Fruit fly (Drosophila melanogaster): ENCODE data around the gene PyK.

The PyK gene

DNA sequence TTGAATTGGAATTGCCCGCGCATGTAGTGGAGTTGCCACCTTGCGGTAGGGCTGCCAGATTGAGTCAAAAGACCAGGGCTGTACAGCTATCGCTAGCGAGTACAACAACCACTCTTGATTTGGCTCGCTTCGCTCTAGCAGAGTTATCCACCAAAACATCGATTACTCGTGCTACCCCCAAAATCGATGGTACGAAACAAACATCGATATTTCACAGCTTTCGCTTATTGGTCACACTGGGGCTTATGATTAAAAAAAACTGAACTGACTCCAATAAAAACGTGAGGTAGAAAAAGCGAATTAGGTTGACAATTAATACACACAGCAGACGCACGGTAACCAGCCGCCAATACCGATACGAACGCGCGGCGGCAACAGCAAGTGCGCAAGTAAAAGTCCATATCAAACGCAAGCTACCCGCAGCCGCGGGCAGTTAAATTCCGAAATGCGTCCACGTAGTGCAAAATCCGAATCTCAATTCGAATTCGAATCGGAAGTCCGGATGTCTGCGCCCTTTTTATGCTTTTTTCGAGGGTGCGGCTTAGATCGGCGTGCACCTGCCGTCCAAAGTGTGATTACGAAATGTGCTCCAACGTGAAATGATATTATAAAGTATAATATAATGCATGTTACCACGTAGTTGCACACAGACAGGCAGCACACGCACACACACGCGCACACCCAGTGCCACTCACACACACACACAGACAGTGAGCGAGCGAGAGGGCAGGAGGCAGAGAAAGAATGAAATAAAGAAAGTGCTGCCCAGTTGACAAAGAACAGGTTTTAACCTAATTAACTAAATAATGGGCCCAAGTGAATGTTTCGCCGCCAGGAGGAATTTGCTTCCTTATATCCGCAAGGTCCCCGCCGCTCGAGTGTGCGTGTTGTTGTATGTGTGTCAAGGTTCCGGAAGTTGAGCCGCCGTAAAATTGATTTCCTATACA lies 10.6 kb upstream of the PyK start, which contains the start of gene Sar1 (continued):
- TF ChIP-seq CG3838 (GFP tag; optimal IDR thresholded peaks at IDR 0.05), result no peak
- TF ChIP-seq Hand (GFP tag; optimal IDR thresholded peaks at IDR 0.05), result no peak
- no peak for TF ChIP-seq Fer3 (tag; optimal IDR thresholded peaks at IDR 0.05)
- TF ChIP-seq Ptx1 (GFP tag; IDR thresholded peaks at IDR 0.05), result no peak
- peak; percentile 73 for TF ChIP-seq CG10267 (tag; optimal IDR thresholded peaks at IDR 0.05)
- TF ChIP-seq psq (GFP tag; optimal IDR thresholded peaks at IDR 0.05), result no peak
- TF ChIP-seq CG8924 (tag; optimal IDR thresholded peaks at IDR 0.05), result peak; percentile 22
- no peak for TF ChIP-seq CG15479 (GFP tag; optimal IDR thresholded peaks at IDR 0.05)
- peak; percentile 33 for TF ChIP-seq Antp (GFP tag; optimal IDR thresholded peaks at IDR 0.05)
- TF ChIP-seq Med (GFP tag), result peak; percentile 90
- TF ChIP-seq Sry-β (GFP tag; optimal IDR thresholded peaks at IDR 0.05), result no peak
- no peak for TF ChIP-seq fd3F (GFP tag; optimal IDR thresholded peaks at IDR 0.05)
- TF ChIP-seq CG4854 (GFP tag; optimal IDR thresholded peaks at IDR 0.05), result no peak
- TF ChIP-seq grn (GFP tag; optimal IDR thresholded peaks at IDR 0.05), result peak; percentile 6
- TF ChIP-seq CG18619 (GFP tag; optimal IDR thresholded peaks at IDR 0.05), result no peak
- peak; percentile 58 for TF ChIP-seq B-H2 (GFP tag; optimal IDR thresholded peaks at IDR 0.05)
- peak; percentile 94 for TF ChIP-seq stwl (tag; optimal IDR thresholded peaks at IDR 0.05)
- TF ChIP-seq HmgD (GFP tag; optimal IDR thresholded peaks at IDR 0.05), result peak; percentile 88
- TF ChIP-seq Max (GFP tag; optimal IDR thresholded peaks at IDR 0.05), result no peak
- TF ChIP-seq HHEX (GFP tag; optimal IDR thresholded peaks at IDR 0.05), result no peak
- 0 out of 2 replicates have a peak, but pooled peaks have one; percentile 9 for TF ChIP-seq H2.0 (GFP tag; IDR thresholded peaks at IDR 0.05)
- TF ChIP-seq insv (GFP tag; optimal IDR thresholded peaks at IDR 0.05), result peak in 1 of 2 experiments; percentile 85
- TF ChIP-seq CG6175 (GFP tag; IDR thresholded peaks at IDR 0.05), result no peak
- no peak for TF ChIP-seq CG10366 (GFP tag; IDR thresholded peaks at IDR 0.05)
- TF ChIP-seq CG34422 (GFP tag; IDR thresholded peaks at IDR 0.05), result peak; percentile 51; the same call in 2 of the 3 replicates
- peak; percentile 18 for TF ChIP-seq CG3065 (GFP tag; optimal IDR thresholded peaks at IDR 0.05)
- TF ChIP-seq sqz (GFP tag; optimal IDR thresholded peaks at IDR 0.05), result peak; percentile 91
- no peak for TF ChIP-seq CG7556 (GFP tag; optimal IDR thresholded peaks at IDR 0.05)
- TF ChIP-seq lab (GFP tag; optimal IDR thresholded peaks at IDR 0.05), result peak; percentile 11
- peak; percentile 59 for TF ChIP-seq dm (GFP tag; optimal IDR thresholded peaks at IDR 0.05)
- TF ChIP-seq Tbp (GFP tag; optimal IDR thresholded peaks at IDR 0.05), result no peak
- peak in 1 of 3 experiments; percentile 90 for TF ChIP-seq Stat92E (GFP tag; optimal IDR thresholded peaks at IDR 0.05)
- TF ChIP-seq CG16863 (GFP tag; optimal IDR thresholded peaks at IDR 0.05), result no peak
- peak; percentile 41 for TF ChIP-seq grau (tag; optimal IDR thresholded peaks at IDR 0.05)
- peak; percentile 44; the same call in 2 of the 3 replicates for TF ChIP-seq row (GFP tag; IDR thresholded peaks at IDR 0.05)
- TF ChIP-seq chinmo (GFP tag; IDR thresholded peaks at IDR 0.05; ENCODE audit: partially characterized antibody), result peak; percentile 94; the same call in 3 of the 4 replicates
- TF ChIP-seq Eip74EF (GFP tag; optimal IDR thresholded peaks at IDR 0.05), result peak in 1 of 2 experiments; percentile 83
- TF ChIP-seq CG18599 (GFP tag; optimal IDR thresholded peaks at IDR 0.05), result peak; percentile 24
- no peak for TF ChIP-seq Atf-2 (GFP tag; optimal IDR thresholded peaks at IDR 0.05)
- TF ChIP-seq btn (GFP tag; optimal IDR thresholded peaks at IDR 0.05), result no peak
- no peak for TF ChIP-seq CG1024 (GFP tag; IDR thresholded peaks at IDR 0.05)
- TF ChIP-seq Lpt (GFP tag; optimal IDR thresholded peaks at IDR 0.05), result no peak
- no peak for TF ChIP-seq danr (GFP tag; IDR thresholded peaks at IDR 0.05)
- no peak for TF ChIP-seq nau (GFP tag; optimal IDR thresholded peaks at IDR 0.05)
- TF ChIP-seq caup (GFP tag; optimal IDR thresholded peaks at IDR 0.05; ENCODE audit: severe bottlenecking), result peak; percentile 22
- no peak for TF ChIP-seq tap (tag; optimal IDR thresholded peaks at IDR 0.05)
- TF ChIP-seq Bgb (GFP tag; IDR thresholded peaks at IDR 0.05; ENCODE audit: partially characterized antibody), result peak; percentile 97

Data from whole organism, embryonic.